Worm (Caenorhabditis elegans) whole organism, L3 larva: ENCODE data around the gene T23B5.4.

ENCODE experiments used
- R02D3.7 ChIP-seq: fragments of 150-350 bp; optimal IDR thresholded peaks from 2 replicates; lab custom pipeline; 2014; ENCODE audit warnings: missing biosample characterization, missing genetic modification characterization
- ZK546.5 ChIP-seq: sonication (generic microtip); optimal IDR thresholded peaks from 2 replicates; lab custom pipeline; 2017; ENCODE audit warnings: missing biosample characterization, missing genetic modification characterization
- ama-1 ChIP-seq: fragments of 150-350 bp; optimal IDR thresholded peaks from 2 replicates; lab custom pipeline; 2018
- ceh-16 ChIP-seq: sonication (generic microtip); optimal IDR thresholded peaks from 2 replicates; lab custom pipeline; 2017; ENCODE audit warnings: missing biosample characterization, missing genetic modification characterization
- ceh-82 ChIP-seq: fragments of 150-350 bp; optimal IDR thresholded peaks from 2 replicates; lab custom pipeline; 2014; ENCODE audit warnings: missing biosample characterization, missing genetic modification characterization
- daf-12 ChIP-seq: fragments of 150-350 bp; optimal IDR thresholded peaks from 2 replicates; lab custom pipeline; 2014; ENCODE audit warnings: missing biosample characterization, missing genetic modification reagents, missing genetic modification characterization
- egl-27 ChIP-seq: sonication (generic microtip); optimal IDR thresholded peaks from 4 replicates; lab custom pipeline; 2017; ENCODE audit warnings: missing biosample characterization, missing genetic modification reagents, missing genetic modification characterization
- egl-5 ChIP-seq: fragments of 150-350 bp; optimal IDR thresholded peaks from 2 replicates; lab custom pipeline; 2017; ENCODE audit warnings: missing biosample characterization, missing genetic modification reagents, missing genetic modification characterization, inconsistent platforms
- elt-1 ChIP-seq: fragments of 150-350 bp; optimal IDR thresholded peaks from 2 replicates; lab custom pipeline; 2014; ENCODE audit warnings: missing biosample characterization, missing genetic modification characterization
- elt-2 ChIP-seq: sonication (generic microtip); optimal IDR thresholded peaks from 2 replicates; lab custom pipeline; 2016; ENCODE audit warnings: missing genetic modification reagents, mild to moderate bottlenecking, missing genetic modification characterization, missing compliant biosample characterization
- elt-3 ChIP-seq, 3 experiments: fragments of 150-350 bp in 1 of 3; sonication (generic microtip) in 2 of 3; optimal IDR thresholded peaks; 2 replicates in 2 of 3; 4 replicates in 1 of 3; lab custom pipeline; 2014 to 2017; ENCODE audit warnings: missing biosample characterization in 3 of 3, missing genetic modification characterization in 3 of 3
- eor-1 ChIP-seq, 2 experiments: fragments of 150-350 bp; optimal IDR thresholded peaks; 2 replicates each; lab custom pipeline; 2014 to 2018; ENCODE audit warnings: missing biosample characterization in 2 of 2, missing genetic modification characterization in 2 of 2
- fkh-2 ChIP-seq: fragments of 150-350 bp; optimal IDR thresholded peaks from 2 replicates; lab custom pipeline; 2014; ENCODE audit warnings: missing biosample characterization, missing genetic modification reagents, missing genetic modification characterization
- fos-1 ChIP-seq: fragments of 150-350 bp; optimal IDR thresholded peaks from 2 replicates; lab custom pipeline; 2014; ENCODE audit warnings: missing biosample characterization, missing genetic modification characterization
- hmg-11 ChIP-seq: sonication (generic microtip); optimal IDR thresholded peaks from 2 replicates; lab custom pipeline; 2016; ENCODE audit warnings: missing genetic modification characterization, missing compliant biosample characterization
- jun-1 ChIP-seq: fragments of 150-350 bp; optimal IDR thresholded peaks from 2 replicates; lab custom pipeline; 2014; ENCODE audit warnings: missing biosample characterization, missing genetic modification reagents, missing genetic modification characterization
- lin-15B ChIP-seq: fragments of 150-350 bp; optimal IDR thresholded peaks from 2 replicates; lab custom pipeline; 2014; ENCODE audit warnings: missing biosample characterization, missing genetic modification characterization
- lsy-12 ChIP-seq: sonication (generic microtip); optimal IDR thresholded peaks from 2 replicates; lab custom pipeline; 2016; ENCODE audit warnings: mild to moderate bottlenecking, missing genetic modification characterization, missing compliant biosample characterization
- mml-1 ChIP-seq: fragments of 150-350 bp; sonication (generic microtip); optimal IDR thresholded peaks from 3 replicates; lab custom pipeline; 2014; ENCODE audit warnings: missing biosample characterization, missing genetic modification characterization
- nhr-12 ChIP-seq: fragments of 150-350 bp; optimal IDR thresholded peaks from 2 replicates; lab custom pipeline; 2014; ENCODE audit warnings: missing biosample characterization, missing genetic modification characterization
- nhr-25 ChIP-seq: sonication (generic microtip); optimal IDR thresholded peaks from 2 replicates; lab custom pipeline; 2017; ENCODE audit warnings: missing biosample characterization, missing genetic modification characterization
- nhr-28 ChIP-seq: fragments of 150-350 bp; optimal IDR thresholded peaks from 2 replicates; lab custom pipeline; 2014; ENCODE audit warnings: missing biosample characterization, missing genetic modification characterization
- nhr-67 ChIP-seq: fragments of 150-350 bp; optimal IDR thresholded peaks from 2 replicates; lab custom pipeline; 2014; ENCODE audit warnings: missing biosample characterization, missing genetic modification characterization
- pha-4 ChIP-seq: fragments of 150-350 bp; optimal IDR thresholded peaks from 2 replicates; lab custom pipeline; 2014; ENCODE audit warnings: missing biosample characterization, missing genetic modification reagents, missing genetic modification characterization
- pqm-1 ChIP-seq: fragments of 150-350 bp; optimal IDR thresholded peaks from 2 replicates; lab custom pipeline; 2017; ENCODE audit warnings: missing biosample characterization, missing genetic modification characterization, inconsistent platforms
- sea-2 ChIP-seq: fragments of 150-350 bp; sonication (generic microtip); optimal IDR thresholded peaks from 4 replicates; lab custom pipeline; 2014; ENCODE audit warnings: missing biosample characterization, missing genetic modification reagents, missing genetic modification characterization
- snpc-4 ChIP-seq: fragments of 150-350 bp; optimal IDR thresholded peaks from 2 replicates; lab custom pipeline; 2014; ENCODE audit warnings: missing biosample characterization, missing genetic modification characterization
- unc-39 ChIP-seq: sonication (generic microtip); optimal IDR thresholded peaks from 4 replicates; lab custom pipeline; 2017; ENCODE audit warnings: missing biosample characterization, missing genetic modification characterization
- unc-62 ChIP-seq: fragments of 150-350 bp; sonication (generic microtip); optimal IDR thresholded peaks from 4 replicates; lab custom pipeline; 2014; ENCODE audit warnings: missing biosample characterization, missing genetic modification reagents, missing genetic modification characterization
- ztf-11 ChIP-seq: fragments of 150-350 bp; optimal IDR thresholded peaks from 2 replicates; lab custom pipeline; 2014; ENCODE audit warnings: missing biosample characterization, missing genetic modification characterization
- ztf-4 ChIP-seq: fragments of 150-350 bp; optimal IDR thresholded peaks from 2 replicates; lab custom pipeline; 2014; ENCODE audit warnings: missing biosample characterization, missing genetic modification characterization

T23B5.4 gene

DNA sequence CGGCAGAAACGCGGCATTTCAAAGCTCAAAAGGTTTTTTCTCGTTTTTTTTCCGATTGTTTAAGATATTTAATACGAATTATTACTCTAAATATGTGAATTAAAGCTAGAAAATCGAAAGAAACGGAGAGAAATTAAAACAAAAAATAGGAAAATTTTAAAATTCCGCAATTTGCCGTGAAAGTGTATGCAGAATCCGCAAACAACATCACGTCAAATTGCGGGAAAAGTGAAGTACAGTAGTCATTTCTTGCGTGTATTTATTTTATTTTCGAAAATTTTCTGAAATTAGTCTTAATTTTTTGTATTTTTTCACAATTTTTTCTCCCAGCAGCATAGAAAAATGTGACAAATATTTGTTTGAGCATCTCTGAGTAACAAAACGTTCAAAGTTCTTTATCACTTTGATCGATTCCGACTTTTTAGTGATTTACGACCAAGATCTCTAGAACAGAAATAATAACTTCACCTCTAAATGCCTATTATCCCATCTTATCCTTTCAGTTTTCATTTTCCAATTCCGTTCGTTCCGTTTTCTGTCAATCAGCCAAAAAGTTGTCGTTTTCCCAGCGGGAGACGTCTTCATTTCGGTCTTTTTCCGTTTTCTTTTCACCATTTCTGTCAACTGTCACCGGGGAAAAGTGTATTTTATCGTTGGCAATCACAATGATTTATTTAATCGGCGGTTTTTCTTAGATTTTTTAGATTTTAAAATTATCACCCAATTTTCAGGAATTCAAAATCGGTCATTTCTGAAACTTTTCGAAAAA lies 10.2 kb downstream of the T23B5.4 start:
- TF ChIP-seq sea-2 (no peak), hmg-11 (tag; lab: Kevin White, UChicago) (no peak), daf-12 (tag; lab: Kevin White, UChicago) (no peak), ceh-82 (tag; lab: Kevin White, UChicago) (no peak), nhr-28 (tag; lab: Kevin White, UChicago) (no peak), ama-1 (lab: Kevin White, UChicago) (no peak), unc-39 (no peak), elt-2 (tag; lab: Kevin White, UChicago) (no peak), fos-1 (no peak), elt-3 (tag; optimal IDR thresholded peaks at IDR 0.05; lab: Kevin White, UChicago) (no peak), lin-15B (tag; lab: Kevin White, UChicago) (no peak), ZK546.5 (tag; lab: Kevin White, UChicago) (no peak), unc-62 (GFP tag; lab: Kevin White, UChicago) (no peak), lsy-12 (no peak), eor-1 (tag; optimal IDR thresholded peaks at IDR 0.05; lab: Kevin White, UChicago) (no peak), snpc-4 (tag; lab: Kevin White, UChicago) (no peak), mml-1 (no peak), nhr-25 (no peak), ztf-4 (no peak)

DNA sequence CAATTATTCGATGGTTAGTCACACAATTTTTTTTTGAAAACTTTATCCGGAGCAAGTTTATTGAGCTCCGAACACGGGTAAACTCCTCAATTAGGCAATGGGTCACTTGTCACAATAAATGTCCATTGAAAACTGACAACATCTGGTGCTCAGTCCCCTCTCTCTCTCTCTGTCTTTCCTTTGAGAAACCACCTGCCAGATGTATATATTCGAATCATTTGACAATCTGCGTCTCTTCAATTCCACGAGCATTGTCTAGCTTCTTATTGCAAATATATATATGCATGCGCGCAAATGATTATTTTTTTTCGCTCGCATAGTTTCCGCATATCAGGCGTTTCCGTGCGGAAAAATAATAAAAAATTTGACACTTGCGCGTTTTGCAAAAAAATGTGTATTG lies 11.0 kb downstream of the T23B5.4 start:
- TF ChIP-seq fos-1 (no peak), egl-5 (tag; lab: Kevin White, UChicago) (no peak), lin-15B (tag; lab: Kevin White, UChicago) (no peak), nhr-28 (tag; lab: Kevin White, UChicago) (no peak), unc-39 (no peak)

DNA sequence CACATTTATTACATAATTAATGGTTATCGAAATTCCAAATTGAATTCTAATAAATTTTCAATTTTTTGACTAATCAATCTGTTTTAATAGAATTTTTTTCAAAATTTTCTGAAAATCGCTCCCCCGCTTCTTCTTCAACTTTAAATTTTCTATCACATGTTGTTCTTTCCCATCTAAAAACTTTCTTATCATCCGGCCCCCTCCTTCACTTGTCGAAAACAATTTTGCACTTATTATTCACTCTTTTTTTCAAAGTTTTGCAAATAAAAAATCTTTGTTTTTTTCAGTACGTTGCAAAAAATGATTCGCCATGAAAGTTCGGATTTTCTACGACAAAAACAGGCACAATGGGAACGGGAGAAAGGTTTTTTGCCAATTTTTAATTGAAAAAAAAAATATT lies 13.6 kb downstream of the T23B5.4 start, which contains the start of gene T23B5.3:
Gene T23B5.3, plus strand, starts transcription at position 301 of the 400 bp plus-strand sequence.
- TF ChIP-seq unc-39 = no peak
- no peak for TF ChIP-seq ztf-11 (tag; lab: Kevin White, UChicago)
- no peak for TF ChIP-seq elt-1 (tag; lab: Kevin White, UChicago)
- TF ChIP-seq jun-1 (tag; lab: Kevin White, UChicago) = no peak
- TF ChIP-seq fos-1 = no peak
- TF ChIP-seq pha-4 (tag; lab: Kevin White, UChicago) = no peak
- no peak for TF ChIP-seq egl-27 (tag; lab: Kevin White, UChicago)
- no peak for TF ChIP-seq nhr-12 (tag; lab: Kevin White, UChicago)
- no peak for TF ChIP-seq elt-3 (tag; optimal IDR thresholded peaks at IDR 0.05; lab: Kevin White, UChicago)
- TF ChIP-seq snpc-4 (tag; lab: Kevin White, UChicago) = no peak
- no peak for TF ChIP-seq egl-5 (tag; lab: Kevin White, UChicago)
- no peak for TF ChIP-seq eor-1 (tag; optimal IDR thresholded peaks at IDR 0.05; lab: Kevin White, UChicago)
- no peak for TF ChIP-seq R02D3.7 (tag; lab: Kevin White, UChicago)

DNA sequence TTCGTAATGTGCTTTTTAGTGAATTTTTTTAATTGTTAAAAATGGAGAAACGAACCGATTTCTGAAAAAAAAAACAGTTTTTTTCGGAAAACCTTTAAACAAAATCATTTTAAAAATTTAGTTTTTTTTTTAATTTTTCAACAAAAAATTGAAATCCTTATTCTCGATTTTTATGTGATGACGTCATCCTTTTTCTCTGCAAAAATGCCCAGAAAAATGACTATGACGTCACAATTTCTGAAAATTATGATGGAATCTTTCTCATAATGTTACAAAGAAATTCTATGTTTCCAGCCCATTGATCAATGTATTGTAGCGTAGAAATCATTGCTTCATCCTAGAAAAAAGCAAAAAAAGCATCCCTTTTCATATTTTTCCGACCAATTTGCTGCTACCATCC lies 14.5 kb downstream of the T23B5.4 start:
- no peak for TF ChIP-seq ztf-11 (tag; lab: Kevin White, UChicago)
- no peak for TF ChIP-seq elt-3 (tag; optimal IDR thresholded peaks at IDR 0.05; lab: Kevin White, UChicago)
- TF ChIP-seq fkh-2 (tag; lab: Kevin White, UChicago) = no peak
- TF ChIP-seq nhr-67 (tag; lab: Kevin White, UChicago) = no peak
- TF ChIP-seq R02D3.7 (tag; lab: Kevin White, UChicago) = no peak
- TF ChIP-seq pqm-1 (tag; lab: Kevin White, UChicago) = no peak

DNA sequence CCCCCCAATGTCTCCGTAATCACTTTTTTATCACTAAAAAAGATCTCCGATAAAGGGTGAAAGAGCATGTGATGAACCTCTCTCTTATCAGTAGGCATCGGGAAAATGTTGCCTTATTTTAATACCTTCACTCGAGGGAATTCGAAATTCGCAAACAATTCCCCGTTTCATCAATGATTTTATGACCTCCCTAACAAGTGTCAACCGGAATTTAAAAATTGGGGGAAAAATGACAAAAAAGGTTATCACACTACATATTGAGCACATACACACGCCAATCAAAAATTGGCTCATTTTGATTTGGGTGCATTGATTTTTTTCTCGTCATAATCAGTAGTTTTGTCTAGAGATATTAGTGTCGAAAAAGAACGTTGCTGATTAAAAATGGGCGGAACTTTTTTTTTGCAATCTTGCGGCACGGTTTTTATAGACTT lies 14.9 kb downstream of the T23B5.4 start:
- peak; percentile 34 for TF ChIP-seq pha-4 (tag; lab: Kevin White, UChicago)
- TF ChIP-seq pqm-1 (tag; lab: Kevin White, UChicago) = peak; percentile 91
- peak; percentile 53 for TF ChIP-seq jun-1 (tag; lab: Kevin White, UChicago)
- no peak for TF ChIP-seq fos-1
- TF ChIP-seq egl-27 (tag; lab: Kevin White, UChicago) = no peak
- TF ChIP-seq unc-39 = no peak
- no peak for TF ChIP-seq ZK546.5 (tag; lab: Kevin White, UChicago)
- no peak for TF ChIP-seq ceh-16 (tag; lab: Kevin White, UChicago)
- TF ChIP-seq elt-2 (tag; lab: Kevin White, UChicago) = peak; percentile 99
